Worm (Caenorhabditis elegans): ENCODE measurements around the gene F43G6.8.

ce11 chrII:11839116-11839515, 25.2 kb upstream of the F43G6.8 start:
- no peak for TF ChIP-seq him-1 (tag; optimal IDR thresholded peaks at IDR 0.05)
- TF ChIP-seq dao-5 (tag; optimal IDR thresholded peaks at IDR 0.05) = no peak
